Worm (Caenorhabditis elegans) whole organism, late embryonic: ENCODE measurements around the gene str-159.

Experiments
- C38D4.7 ChIP-seq: fragments of 200-800 bp; sonication (Bioruptor generic); optimal IDR thresholded peaks from 2 replicates; lab custom pipeline; 2018; ENCODE audit warnings: mild to moderate bottlenecking, missing genetic modification characterization, moderate library complexity, missing compliant biosample characterization
- F13H6.1 ChIP-seq: sonication (generic microtip); optimal IDR thresholded peaks from 2 replicates; lab custom pipeline; 2016; ENCODE audit warnings: missing genetic modification characterization, missing compliant biosample characterization
- K09A11.1 ChIP-seq: sonication (generic microtip); optimal IDR thresholded peaks from 2 replicates; lab custom pipeline; 2017; ENCODE audit warnings: antibody characterized with exemption, mild to moderate bottlenecking, missing genetic modification characterization, missing compliant biosample characterization; ENCODE audit not compliant: insufficient read depth
- T23F11.4 ChIP-seq: fragments of 200-800 bp; sonication (Bioruptor generic); optimal IDR thresholded peaks from 2 replicates; lab custom pipeline; 2018; ENCODE audit warnings: mild to moderate bottlenecking, missing genetic modification characterization, missing compliant biosample characterization
- ceh-14 ChIP-seq: sonication (generic microtip); optimal IDR thresholded peaks from 2 replicates; lab custom pipeline; 2016; ENCODE audit warnings: missing genotype, missing genetic modification characterization, missing compliant biosample characterization
- ceh-18 ChIP-seq: sonication (generic microtip); optimal IDR thresholded peaks from 2 replicates; lab custom pipeline; 2016; ENCODE audit warnings: missing genetic modification characterization, missing compliant biosample characterization
- ceh-19 ChIP-seq: fragments of 200-800 bp; sonication (Bioruptor generic); optimal IDR thresholded peaks from 2 replicates; lab custom pipeline; 2018; ENCODE audit warnings: mild to moderate bottlenecking, missing genetic modification characterization, missing compliant biosample characterization
- ceh-24 ChIP-seq: sonication (generic microtip); optimal IDR thresholded peaks from 2 replicates; lab custom pipeline; 2016; ENCODE audit warnings: mild to moderate bottlenecking, missing genetic modification characterization, missing compliant biosample characterization
- ceh-34 ChIP-seq: sonication (generic microtip); optimal IDR thresholded peaks from 2 replicates; lab custom pipeline; 2016; ENCODE audit warnings: mild to moderate bottlenecking, missing genetic modification characterization, missing compliant biosample characterization
- dve-1 ChIP-seq: sonication (generic microtip); optimal IDR thresholded peaks from 2 replicates; lab custom pipeline; 2017; ENCODE audit warnings: antibody characterized with exemption, mild to moderate bottlenecking, missing genetic modification characterization, missing compliant biosample characterization
- fax-1 ChIP-seq: sonication (generic microtip); optimal IDR thresholded peaks from 2 replicates; lab custom pipeline; 2016; ENCODE audit warnings: missing genotype, missing genetic modification characterization, missing compliant biosample characterization
- fkh-6 ChIP-seq: sonication (generic microtip); optimal IDR thresholded peaks from 2 replicates; lab custom pipeline; 2016; ENCODE audit warnings: missing genetic modification characterization, missing compliant biosample characterization
- hlh-13 ChIP-seq: fragments of 200-800 bp; sonication (Bioruptor generic); optimal IDR thresholded peaks from 2 replicates; lab custom pipeline; 2018; ENCODE audit warnings: mild to moderate bottlenecking, missing genetic modification characterization, missing compliant biosample characterization
- hlh-30 ChIP-seq: sonication (generic microtip); optimal IDR thresholded peaks from 2 replicates; lab custom pipeline; 2017; ENCODE audit warnings: antibody characterized with exemption, missing genetic modification characterization, missing compliant biosample characterization; ENCODE audit not compliant: insufficient read depth
- hlh-8 ChIP-seq: sonication (generic microtip); optimal IDR thresholded peaks from 2 replicates; lab custom pipeline; 2016; ENCODE audit warnings: missing genotype, missing genetic modification characterization, missing compliant biosample characterization
- lim-6 ChIP-seq: sonication (generic microtip); optimal IDR thresholded peaks from 2 replicates; lab custom pipeline; 2016; ENCODE audit warnings: missing genetic modification characterization, missing compliant biosample characterization
- lin-11 ChIP-seq: fragments of 200-800 bp; sonication (Bioruptor generic); optimal IDR thresholded peaks from 2 replicates; lab custom pipeline; 2018; ENCODE audit warnings: mild to moderate bottlenecking, missing genetic modification characterization, missing compliant biosample characterization
- madf-2 ChIP-seq: sonication (generic microtip); optimal IDR thresholded peaks from 2 replicates; lab custom pipeline; 2017; ENCODE audit warnings: missing genetic modification characterization, missing compliant biosample characterization
- mec-3 ChIP-seq: sonication (generic microtip); optimal IDR thresholded peaks from 2 replicates; lab custom pipeline; 2016; ENCODE audit warnings: borderline replicate concordance, missing genetic modification characterization, missing compliant biosample characterization
- nfya-1 ChIP-seq: sonication (generic microtip); optimal IDR thresholded peaks from 2 replicates; lab custom pipeline; 2017; ENCODE audit warnings: missing genetic modification characterization, mild to moderate bottlenecking, missing compliant biosample characterization, antibody characterized with exemption, moderate library complexity
- nhr-232 ChIP-seq: sonication (generic microtip); optimal IDR thresholded peaks from 2 replicates; lab custom pipeline; 2016; ENCODE audit warnings: missing genetic modification characterization, missing compliant biosample characterization
- pag-3 ChIP-seq: sonication (generic microtip); optimal IDR thresholded peaks from 2 replicates; lab custom pipeline; 2016; ENCODE audit warnings: missing compliant biosample characterization, missing genetic modification characterization, borderline replicate concordance
- pat-9 ChIP-seq: fragments of 200-800 bp; sonication (Bioruptor generic); optimal IDR thresholded peaks from 2 replicates; lab custom pipeline; 2018; ENCODE audit warnings: mild to moderate bottlenecking, missing genetic modification characterization, moderate library complexity, missing compliant biosample characterization
- pax-1 ChIP-seq: fragments of 150-350 bp; optimal IDR thresholded peaks from 2 replicates; lab custom pipeline; 2014; ENCODE audit warnings: missing biosample characterization, missing genetic modification characterization
- pha-4 ChIP-seq: fragments of 150-350 bp; optimal IDR thresholded peaks from 2 replicates; lab custom pipeline; 2018; ENCODE audit warnings: missing biosample characterization, missing genetic modification reagents, missing genetic modification characterization
- pqm-1 ChIP-seq: sonication (generic microtip); optimal IDR thresholded peaks from 2 replicates; lab custom pipeline; 2016; ENCODE audit warnings: missing genetic modification characterization, missing compliant biosample characterization
- pros-1 ChIP-seq: fragments of 150-350 bp; optimal IDR thresholded peaks from 2 replicates; lab custom pipeline; 2014; ENCODE audit warnings: missing biosample characterization, missing genetic modification reagents, missing genetic modification characterization
- sdc-2 ChIP-seq: sonication (generic microtip); optimal IDR thresholded peaks from 2 replicates; lab custom pipeline; 2016; ENCODE audit warnings: missing genotype, missing genetic modification characterization, missing compliant biosample characterization
- sox-2 ChIP-seq: fragments of 200-800 bp; sonication (Bioruptor generic); IDR thresholded peaks from 2 replicates; pipeline ENCODE4 v1.3.6; 2022; ENCODE audit warnings: missing genetic modification reagents, missing genetic modification characterization, missing compliant biosample characterization
- sox-4 ChIP-seq: sonication (generic microtip); optimal IDR thresholded peaks from 2 replicates; lab custom pipeline; 2017; ENCODE audit warnings: mild to moderate bottlenecking, missing genetic modification characterization, inconsistent platforms, missing compliant biosample characterization
- tbx-2 ChIP-seq: sonication (generic microtip); optimal IDR thresholded peaks from 2 replicates; lab custom pipeline; 2016; ENCODE audit warnings: missing genetic modification characterization, missing compliant biosample characterization
- tbx-7 ChIP-seq: sonication (generic microtip); optimal IDR thresholded peaks from 2 replicates; lab custom pipeline; 2016; ENCODE audit warnings: missing genotype, missing genetic modification characterization, missing compliant biosample characterization
- ttx-3 ChIP-seq: sonication (generic microtip); optimal IDR thresholded peaks from 2 replicates; lab custom pipeline; 2016; ENCODE audit warnings: missing genetic modification reagents, missing genetic modification characterization, missing compliant biosample characterization
- unc-3 ChIP-seq, 2 experiments: fragments of 200-800 bp in 1 of 2; sonication (Bioruptor generic) in 1 of 2; sonication (generic microtip) in 1 of 2; conservative IDR thresholded peaks in 1 of 2; optimal IDR thresholded peaks in 1 of 2; 2 replicates each; pipeline versions ENCODE4 v1.3.6 to Lab custom; 2016 to 2022; ENCODE audit warnings: missing compliant biosample characterization in 2 of 2, missing genetic modification characterization in 2 of 2, missing genetic modification reagents in 1 of 2
- zip-5 ChIP-seq: sonication (generic microtip); optimal IDR thresholded peaks from 2 replicates; lab custom pipeline; 2016; ENCODE audit warnings: missing genetic modification characterization, missing compliant biosample characterization
- ztf-16 ChIP-seq: sonication (generic microtip); optimal IDR thresholded peaks from 2 replicates; lab custom pipeline; 2017; ENCODE audit warnings: missing genetic modification characterization, missing compliant biosample characterization

Gene str-159

DNA sequence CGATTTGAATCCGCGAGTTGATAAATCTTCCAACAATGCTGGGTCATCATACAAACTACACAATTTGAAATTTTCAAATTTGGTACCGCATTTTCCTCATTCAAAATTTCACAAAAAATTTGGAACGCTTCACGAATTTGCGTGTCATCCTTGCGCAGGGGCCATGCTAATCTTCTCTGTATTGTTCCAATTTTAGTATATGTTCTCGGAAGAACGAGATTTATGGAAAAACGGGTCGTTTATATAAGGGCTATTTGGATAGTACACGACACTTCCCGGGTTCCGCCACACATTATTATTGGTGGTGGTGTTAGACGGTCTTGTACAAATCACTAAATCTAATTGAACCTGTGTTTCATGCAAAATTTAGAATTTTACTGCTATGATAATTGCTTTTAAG, 23.7 kb upstream of the str-159 start:
- TF ChIP-seq sox-4 (no peak), zip-5 (tag; lab: Kevin White, UChicago) (no peak)
- TF ChIP-seq, all 69 proteins: peak for 0

DNA sequence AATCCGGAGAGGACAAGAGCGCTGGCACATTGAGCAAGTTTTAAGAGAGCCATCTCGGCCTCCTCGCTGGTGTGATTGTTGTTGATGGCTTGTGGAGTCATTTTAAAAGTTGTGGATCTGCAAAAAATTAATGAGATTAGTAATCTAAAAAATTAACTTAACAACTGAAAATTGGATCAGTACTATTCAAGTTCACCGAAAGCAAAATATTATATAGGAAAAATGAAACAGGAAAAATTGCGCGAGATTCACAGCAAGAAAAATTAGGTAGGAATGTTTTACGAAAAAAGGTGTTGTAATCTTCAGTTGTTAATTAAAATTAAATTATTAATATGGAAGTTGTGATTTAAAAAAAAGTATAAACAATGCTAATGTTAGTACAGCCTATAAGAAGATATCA, 21.9 kb upstream of the str-159 start, which contains the start of gene T08B6.1:
Gene T08B6.1, minus strand, starts transcription at position 101 of the 400 bp plus-strand sequence.
- TF ChIP-seq ttx-3 (tag; lab: Kevin White, UChicago) (no peak), fkh-6 (tag; lab: Kevin White, UChicago) (no peak)

DNA sequence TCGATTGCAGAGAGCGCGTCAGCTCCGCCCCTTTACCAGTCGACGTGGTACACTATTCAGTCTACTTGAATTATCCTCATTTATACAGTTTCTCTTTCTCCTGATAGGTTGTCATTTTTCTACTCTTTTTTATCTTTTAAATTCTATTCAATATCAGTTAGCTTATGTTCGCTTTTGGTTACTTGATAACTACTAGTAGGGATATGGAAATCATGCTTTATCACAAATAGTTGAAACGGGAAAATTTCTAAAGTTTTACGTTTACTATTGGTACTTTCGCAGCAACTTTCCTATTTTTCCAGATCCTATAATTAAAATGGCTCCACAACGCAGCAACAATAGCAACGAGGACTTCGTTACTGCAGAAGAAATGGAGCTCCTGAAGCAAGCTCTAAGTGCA, 19.5 kb upstream of the str-159 start, which contains the start of gene sgnh-1:
Gene sgnh-1, plus strand, starts transcription at position 301 of the 400 bp plus-strand sequence.
- TF ChIP-seq lin-11 (tag; lab: Kevin White, UChicago) (no peak), pag-3 (tag; lab: Kevin White, UChicago) (no peak), hlh-13 (GFP tag; lab: Kevin White, UChicago) (no peak), tbx-2 (no peak), ztf-16 (no peak), ceh-19 (GFP tag; lab: Kevin White, UChicago) (no peak), dve-1 (tag; lab: Kevin White, UChicago) (no peak), tbx-7 (tag; lab: Kevin White, UChicago) (no peak), sdc-2 (tag; lab: Kevin White, UChicago) (no peak), nfya-1 (no peak), hlh-30 (tag; lab: Kevin White, UChicago) (no peak), hlh-8 (tag; lab: Kevin White, UChicago) (no peak), unc-3 (GFP tag; conservative IDR thresholded peaks at IDR 0.05; lab: Robert Waterston, UW) (no peak), unc-3 (tag; optimal IDR thresholded peaks at IDR 0.05; lab: Kevin White, UChicago) (no peak)

- TF ChIP-seq ceh-19 (GFP tag; lab: Kevin White, UChicago): no peak
- TF ChIP-seq T23F11.4: no peak
- no peak for TF ChIP-seq hlh-30 (tag; lab: Kevin White, UChicago)
- no peak for TF ChIP-seq pha-4 (tag; lab: Kevin White, UChicago)
- no peak for TF ChIP-seq mec-3
- no peak for TF ChIP-seq madf-2 (tag; lab: Kevin White, UChicago)
- TF ChIP-seq tbx-2: no peak
- no peak for TF ChIP-seq C38D4.7 (GFP tag; lab: Kevin White, UChicago)
- no peak for TF ChIP-seq fkh-6 (tag; lab: Kevin White, UChicago)
- no peak for TF ChIP-seq pqm-1 (tag; lab: Kevin White, UChicago)
- TF ChIP-seq dve-1 (tag; lab: Kevin White, UChicago): no peak
- TF ChIP-seq hlh-13 (GFP tag; lab: Kevin White, UChicago): no peak
Observed at ce11 chrIV:4890543-4890942, 18.6 kb upstream of the str-159 start, which contains the start of gene T08B6.9. Gene T08B6.9, plus strand, starts transcription at chrIV:4890843.

ce11 chrIV:4903961-4904360, 5.2 kb upstream of the str-159 start, which contains the start of gene str-161:
Gene str-161, minus strand, starts transcription at chrIV:4904061.
- TF ChIP-seq sox-2: no peak
- no peak for TF ChIP-seq K09A11.1 (tag; lab: Kevin White, UChicago)
- no peak for TF ChIP-seq pat-9 (tag; lab: Kevin White, UChicago)
- no peak for TF ChIP-seq pha-4 (tag; lab: Kevin White, UChicago)

- TF ChIP-seq fax-1 (tag; lab: Kevin White, UChicago) (no peak), nfya-1 (no peak), K09A11.1 (tag; lab: Kevin White, UChicago) (no peak), ceh-18 (tag; lab: Kevin White, UChicago) (no peak), ttx-3 (tag; lab: Kevin White, UChicago) (no peak), pax-1 (tag; lab: Kevin White, UChicago) (no peak), F13H6.1 (tag; lab: Kevin White, UChicago) (no peak), ceh-19 (GFP tag; lab: Kevin White, UChicago) (no peak), ceh-34 (tag; lab: Kevin White, UChicago) (no peak), ceh-14 (tag; lab: Kevin White, UChicago) (no peak), lim-6 (tag; lab: Kevin White, UChicago) (no peak), hlh-30 (tag; lab: Kevin White, UChicago) (no peak), nhr-232 (tag; lab: Kevin White, UChicago) (no peak), ceh-24 (tag; lab: Kevin White, UChicago) (no peak), pros-1 (no peak)
Observed at ce11 chrIV:4905645-4906135, 3.4 kb upstream of the str-159 start, which contains the start of gene T08B6.4. Gene T08B6.4, plus strand, starts transcription at chrIV:4905695.
